Worm (Caenorhabditis elegans) whole organism, mixed stage, embryonic: ENCODE data around the gene ZK632.11.

ENCODE experiments used
- M03D4.4 ChIP-seq: sonication (generic microtip); optimal IDR thresholded peaks from 2 replicates; lab custom pipeline; 2017; ENCODE audit warnings: mild to moderate bottlenecking, missing genetic modification characterization, missing compliant biosample characterization
- bed-3 ChIP-seq: fragments of 200-800 bp; sonication (Bioruptor generic); optimal IDR thresholded peaks from 3 replicates; lab custom pipeline; 2018; ENCODE audit warnings: mild to moderate bottlenecking, missing genetic modification characterization, moderate library complexity, missing compliant biosample characterization
- blmp-1 ChIP-seq: fragments of 150-350 bp; optimal IDR thresholded peaks from 2 replicates; lab custom pipeline; 2014; ENCODE audit warnings: missing biosample characterization, missing genetic modification characterization
- ceh-39 ChIP-seq: fragments of 150-350 bp; optimal IDR thresholded peaks from 2 replicates; lab custom pipeline; 2014; ENCODE audit warnings: missing biosample characterization, missing genetic modification characterization
- ceh-43 ChIP-seq: fragments of 200-800 bp; sonication (Bioruptor generic); optimal IDR thresholded peaks from 2 replicates; lab custom pipeline; 2018; ENCODE audit warnings: mild to moderate bottlenecking, missing genetic modification characterization, moderate library complexity, missing compliant biosample characterization
- ces-1 ChIP-seq: fragments of 150-350 bp; optimal IDR thresholded peaks from 2 replicates; lab custom pipeline; 2014; ENCODE audit warnings: missing biosample characterization, missing genetic modification reagents, missing genetic modification characterization
- drap-1 ChIP-seq: fragments of 200-800 bp; sonication (Bioruptor generic); optimal IDR thresholded peaks from 3 replicates; lab custom pipeline; 2018; ENCODE audit warnings: mild to moderate bottlenecking, missing genetic modification characterization, missing compliant biosample characterization
- elt-1 ChIP-seq: sonication (generic microtip); optimal IDR thresholded peaks from 2 replicates; lab custom pipeline; 2017; ENCODE audit warnings: missing genetic modification characterization, mild to moderate bottlenecking, missing compliant biosample characterization, antibody characterized with exemption, moderate library complexity, borderline replicate concordance; ENCODE audit not compliant: insufficient read depth
- elt-3 ChIP-seq: fragments of 150-350 bp; optimal IDR thresholded peaks from 2 replicates; lab custom pipeline; 2014; ENCODE audit warnings: missing biosample characterization, missing genetic modification characterization
- flh-1 ChIP-seq: fragments of 200-800 bp; sonication (Bioruptor generic); optimal IDR thresholded peaks from 2 replicates; lab custom pipeline; 2018; ENCODE audit warnings: mild to moderate bottlenecking, missing genetic modification characterization, moderate library complexity, missing compliant biosample characterization
- ham-2 ChIP-seq: fragments of 200-800 bp; sonication (Bioruptor generic); optimal IDR thresholded peaks from 2 replicates; lab custom pipeline; 2018; ENCODE audit warnings: mild to moderate bottlenecking, missing genetic modification characterization, missing compliant biosample characterization
- hlh-1 ChIP-seq: fragments of 150-350 bp; optimal IDR thresholded peaks from 2 replicates; lab custom pipeline; 2014; ENCODE audit warnings: missing biosample characterization, missing genetic modification reagents, missing genetic modification characterization
- lin-32 ChIP-seq: fragments of 200-800 bp; sonication (Bioruptor generic); optimal IDR thresholded peaks from 2 replicates; lab custom pipeline; 2018; ENCODE audit warnings: mild to moderate bottlenecking, missing genetic modification characterization, missing compliant biosample characterization
- lsy-2 ChIP-seq: fragments of 150-350 bp; optimal IDR thresholded peaks from 2 replicates; lab custom pipeline; 2014; ENCODE audit warnings: missing biosample characterization, missing genetic modification characterization
- mep-1 ChIP-seq: fragments of 150-350 bp; optimal IDR thresholded peaks from 2 replicates; lab custom pipeline; 2017; ENCODE audit warnings: missing biosample characterization, missing genetic modification reagents, missing genetic modification characterization, inconsistent platforms
- mls-2 ChIP-seq: sonication (generic microtip); optimal IDR thresholded peaks from 2 replicates; lab custom pipeline; 2016; ENCODE audit warnings: mild to moderate bottlenecking, missing genetic modification characterization, moderate library complexity, missing compliant biosample characterization
- nhr-12 ChIP-seq: fragments of 150-350 bp; optimal IDR thresholded peaks from 2 replicates; lab custom pipeline; 2014; ENCODE audit warnings: missing biosample characterization, missing genetic modification characterization
- nhr-2 ChIP-seq: fragments of 150-350 bp; optimal IDR thresholded peaks from 2 replicates; lab custom pipeline; 2014; ENCODE audit warnings: missing biosample characterization, missing genetic modification characterization
- nhr-28 ChIP-seq: fragments of 150-350 bp; optimal IDR thresholded peaks from 2 replicates; lab custom pipeline; 2014; ENCODE audit warnings: missing biosample characterization, missing genetic modification characterization
- nhr-76 ChIP-seq: sonication (generic microtip); optimal IDR thresholded peaks from 2 replicates; lab custom pipeline; 2017; ENCODE audit warnings: missing biosample characterization, missing genetic modification characterization
- pha-4 ChIP-seq: fragments of 150-350 bp; optimal IDR thresholded peaks from 2 replicates; lab custom pipeline; 2018; ENCODE audit warnings: missing biosample characterization, missing genetic modification reagents, missing genetic modification characterization
- sem-2 ChIP-seq: fragments of 200-800 bp; sonication (Bioruptor generic); optimal IDR thresholded peaks from 2 replicates; lab custom pipeline; 2018; ENCODE audit warnings: mild to moderate bottlenecking, missing genetic modification characterization, missing compliant biosample characterization
- snpc-4 ChIP-seq: fragments of 150-350 bp; optimal IDR thresholded peaks from 2 replicates; lab custom pipeline; 2014; ENCODE audit warnings: missing biosample characterization, missing genetic modification characterization
- sptf-1 ChIP-seq: sonication (generic microtip); optimal IDR thresholded peaks from 2 replicates; lab custom pipeline; 2017; ENCODE audit warnings: mild to moderate bottlenecking, missing genetic modification characterization, moderate library complexity, missing compliant biosample characterization
- tbx-8 ChIP-seq: fragments of 200-800 bp; sonication (Bioruptor generic); optimal IDR thresholded peaks from 2 replicates; lab custom pipeline; 2018; ENCODE audit warnings: mild to moderate bottlenecking, missing genetic modification characterization, moderate library complexity, missing compliant biosample characterization
- unc-39 ChIP-seq: fragments of 150-350 bp; optimal IDR thresholded peaks from 2 replicates; lab custom pipeline; 2014; ENCODE audit warnings: missing biosample characterization, missing genetic modification characterization
- unc-62 ChIP-seq: fragments of 150-350 bp; optimal IDR thresholded peaks from 2 replicates; lab custom pipeline; 2014; ENCODE audit warnings: missing biosample characterization, missing genetic modification reagents, missing genetic modification characterization
- zip-8 ChIP-seq: fragments of 150-350 bp; optimal IDR thresholded peaks from 2 replicates; lab custom pipeline; 2014; ENCODE audit warnings: missing biosample characterization, missing genetic modification characterization
- ztf-11 ChIP-seq: fragments of 150-350 bp; optimal IDR thresholded peaks from 2 replicates; lab custom pipeline; 2014; ENCODE audit warnings: missing biosample characterization, missing genetic modification characterization

Gene ZK632.11

DNA sequence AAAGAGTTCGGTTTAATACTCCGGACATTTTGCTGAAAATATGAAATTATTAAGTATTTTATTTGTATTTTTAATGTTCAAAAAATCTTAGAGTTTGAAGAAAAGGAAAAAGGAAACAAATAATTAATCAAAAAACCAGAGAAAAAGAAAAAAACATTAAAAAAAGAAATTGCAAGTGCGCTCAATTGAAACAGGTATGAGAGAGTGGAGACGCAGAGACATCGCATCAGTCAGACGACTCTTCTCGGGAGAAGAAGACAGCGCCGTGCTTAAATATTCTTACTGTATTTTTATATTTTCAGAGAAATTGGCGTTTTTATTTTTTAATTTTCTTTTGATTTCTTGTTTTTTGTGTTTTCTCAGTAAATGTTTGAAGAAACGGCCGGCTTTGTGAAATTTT is 20.4 kb downstream of the ZK632.11 start, which contains the start of gene mrpl-36:
mrpl-36 (minus strand) TSS at position 34 of the 400 bp plus-strand sequence.
- TF ChIP-seq mep-1 (tag; lab: Kevin White, UChicago) (peak; percentile 14), blmp-1 (no peak), pha-4 (tag; lab: Kevin White, UChicago) (no peak), lsy-2 (peak; percentile 28), ces-1 (GFP tag; lab: Kevin White, UChicago) (peak; percentile 13)

DNA sequence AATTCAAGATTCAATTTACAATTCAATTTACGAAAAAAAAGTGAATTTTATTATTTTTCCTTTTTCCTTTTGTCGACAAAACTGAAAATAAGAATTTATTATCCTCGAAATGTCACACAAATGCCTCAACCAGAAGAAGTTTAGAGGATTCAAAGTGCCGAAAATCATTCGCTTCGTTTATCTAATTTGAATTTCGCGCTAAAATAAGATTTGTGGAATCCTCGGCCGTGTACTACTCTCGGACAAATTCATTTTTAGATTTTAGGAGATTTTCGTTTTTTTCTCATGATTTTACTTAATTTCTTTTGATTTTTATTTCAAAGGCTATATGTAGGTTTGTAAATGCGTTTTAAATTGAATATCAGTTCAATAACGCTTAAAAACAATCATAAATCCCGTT is 20.9 kb downstream of the ZK632.11 start:
- no peak for TF ChIP-seq nhr-12 (tag; lab: Kevin White, UChicago)
- TF ChIP-seq ceh-39: no peak
- TF ChIP-seq elt-3 (tag; lab: Kevin White, UChicago): no peak
- no peak for TF ChIP-seq sem-2 (GFP tag; lab: Kevin White, UChicago)
- TF ChIP-seq ztf-11 (tag; lab: Kevin White, UChicago): no peak
- no peak for TF ChIP-seq snpc-4
- no peak for TF ChIP-seq unc-62 (GFP tag; lab: Kevin White, UChicago)
- TF ChIP-seq flh-1: no peak
- no peak for TF ChIP-seq ceh-43 (GFP tag; lab: Kevin White, UChicago)
- TF ChIP-seq elt-1 (tag; lab: Kevin White, UChicago): no peak
- TF ChIP-seq nhr-28: no peak
- no peak for TF ChIP-seq nhr-76 (tag; lab: Kevin White, UChicago)
- no peak for TF ChIP-seq lsy-2
- no peak for TF ChIP-seq sptf-1 (tag; lab: Kevin White, UChicago)
- no peak for TF ChIP-seq zip-8 (tag; lab: Kevin White, UChicago)
- no peak for TF ChIP-seq mls-2 (tag; lab: Kevin White, UChicago)
- no peak for TF ChIP-seq blmp-1
- no peak for TF ChIP-seq mep-1 (tag; lab: Kevin White, UChicago)
- TF ChIP-seq bed-3 (GFP tag; lab: Kevin White, UChicago): no peak
- TF ChIP-seq drap-1: no peak

DNA sequence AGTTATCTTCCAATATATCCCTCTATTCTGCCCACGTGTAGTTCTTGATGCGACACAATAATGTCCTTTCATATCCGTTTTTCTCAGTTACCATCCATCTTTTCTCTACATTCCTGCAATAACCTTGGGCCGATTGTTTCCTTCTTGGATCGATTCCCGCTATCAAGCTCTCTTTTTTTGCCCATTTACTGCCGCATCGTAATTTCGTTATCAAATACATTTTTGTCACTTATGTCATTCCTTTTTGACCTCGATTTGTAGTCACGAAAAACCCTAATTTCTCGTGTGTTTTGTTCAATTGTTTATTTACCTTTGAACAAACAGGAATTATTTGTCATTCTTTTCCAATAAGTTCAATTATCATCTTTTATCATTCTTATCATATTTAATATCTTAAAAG is 22.2 kb downstream of the ZK632.11 start:
- TF ChIP-seq mep-1 (tag; lab: Kevin White, UChicago): no peak
- no peak for TF ChIP-seq ceh-43 (GFP tag; lab: Kevin White, UChicago)
- no peak for TF ChIP-seq M03D4.4 (tag; lab: Kevin White, UChicago)
- TF ChIP-seq unc-62 (GFP tag; lab: Kevin White, UChicago): no peak
- TF ChIP-seq elt-1 (tag; lab: Kevin White, UChicago): no peak
- TF ChIP-seq sem-2 (GFP tag; lab: Kevin White, UChicago): no peak
- TF ChIP-seq ztf-11 (tag; lab: Kevin White, UChicago): no peak
- no peak for TF ChIP-seq ceh-39
- TF ChIP-seq sptf-1 (tag; lab: Kevin White, UChicago): no peak

DNA sequence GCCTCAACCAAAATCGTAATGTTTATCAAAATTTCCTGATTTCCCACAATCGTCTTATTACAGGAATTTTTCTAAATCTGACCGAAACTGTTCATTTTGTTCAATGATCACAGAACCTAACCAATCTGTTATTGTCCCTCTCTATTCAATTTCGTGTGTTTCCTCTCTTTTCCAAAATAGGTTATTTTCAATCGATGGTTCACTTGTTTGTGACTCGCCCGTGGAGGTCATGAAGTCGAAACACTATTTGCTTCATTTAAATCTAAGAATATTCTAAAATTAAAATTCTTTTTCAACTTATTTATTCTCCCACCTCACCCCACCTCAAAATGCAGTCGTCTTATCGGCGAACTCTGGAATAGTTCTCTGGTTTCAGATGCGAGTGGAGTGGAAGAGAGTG is 23.2 kb downstream of the ZK632.11 start:
- TF ChIP-seq M03D4.4 (tag; lab: Kevin White, UChicago) (no peak), nhr-12 (tag; lab: Kevin White, UChicago) (no peak), mep-1 (tag; lab: Kevin White, UChicago) (no peak), ceh-43 (GFP tag; lab: Kevin White, UChicago) (no peak), ztf-11 (tag; lab: Kevin White, UChicago) (no peak), unc-39 (tag; lab: Kevin White, UChicago) (no peak)

DNA sequence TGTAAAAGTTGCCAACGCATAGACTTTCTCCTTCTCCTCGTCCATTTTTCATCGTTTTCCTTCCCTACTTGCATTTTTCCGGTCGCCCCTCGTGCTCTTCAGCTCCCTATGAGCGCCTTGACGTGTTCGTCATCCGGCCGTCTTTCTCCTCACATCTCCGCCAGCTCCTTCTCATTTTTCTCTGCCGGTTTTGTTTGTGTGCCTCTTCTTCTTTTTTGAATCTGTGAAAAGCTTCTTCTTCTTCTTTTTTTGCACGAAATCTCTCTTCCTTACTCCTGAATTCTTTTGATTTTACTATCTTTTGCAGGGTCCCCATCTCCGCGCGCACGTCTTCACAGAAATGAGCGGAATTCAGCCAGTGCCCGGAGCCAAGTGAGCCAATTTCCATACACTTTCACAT is 23.8 kb downstream of the ZK632.11 start, which contains the start of gene K11H3.3:
K11H3.3 (plus strand) TSS at position 308 of the 400 bp plus-strand sequence.
- TF ChIP-seq snpc-4 (no peak), mls-2 (tag; lab: Kevin White, UChicago) (no peak), ceh-39 (no peak), sptf-1 (tag; lab: Kevin White, UChicago) (no peak), tbx-8 (GFP tag; lab: Kevin White, UChicago) (no peak), nhr-76 (tag; lab: Kevin White, UChicago) (no peak), bed-3 (GFP tag; lab: Kevin White, UChicago) (no peak), nhr-2 (tag; lab: Kevin White, UChicago) (no peak), lin-32 (GFP tag; lab: Kevin White, UChicago) (no peak), blmp-1 (no peak), ces-1 (GFP tag; lab: Kevin White, UChicago) (no peak), ztf-11 (tag; lab: Kevin White, UChicago) (no peak), hlh-1 (tag; lab: Kevin White, UChicago) (no peak), flh-1 (no peak), unc-62 (GFP tag; lab: Kevin White, UChicago) (no peak), drap-1 (no peak), nhr-28 (no peak), ham-2 (no peak)
